Worm (Caenorhabditis elegans) whole organism, late embryonic: Measurements from ENCODE around the gene immp-2.
A peak's percentile ranks its signal among the peaks of the same experiment; 100 is the strongest.

Source experiments
- C08G9.2 ChIP-seq: sonication (generic microtip); optimal IDR thresholded peaks from 2 replicates; lab custom pipeline; 2016; ENCODE audit warnings: mild to moderate bottlenecking, missing genetic modification characterization, moderate library complexity, missing compliant biosample characterization
- K09A11.1 ChIP-seq: sonication (generic microtip); optimal IDR thresholded peaks from 2 replicates; lab custom pipeline; 2017; ENCODE audit warnings: antibody characterized with exemption, mild to moderate bottlenecking, missing genetic modification characterization, missing compliant biosample characterization; ENCODE audit not compliant: insufficient read depth
- T23F11.4 ChIP-seq: fragments of 200-800 bp; sonication (Bioruptor generic); optimal IDR thresholded peaks from 2 replicates; lab custom pipeline; 2018; ENCODE audit warnings: mild to moderate bottlenecking, missing genetic modification characterization, missing compliant biosample characterization
- ahr-1 ChIP-seq: sonication (generic microtip); optimal IDR thresholded peaks from 2 replicates; lab custom pipeline; 2016; ENCODE audit warnings: missing genetic modification characterization, missing compliant biosample characterization
- ceh-14 ChIP-seq: sonication (generic microtip); optimal IDR thresholded peaks from 2 replicates; lab custom pipeline; 2016; ENCODE audit warnings: missing genotype, missing genetic modification characterization, missing compliant biosample characterization
- ceh-30 ChIP-seq: fragments of 150-350 bp; optimal IDR thresholded peaks from 2 replicates; lab custom pipeline; 2014; ENCODE audit warnings: missing biosample characterization, missing genetic modification characterization
- ceh-31 ChIP-seq: sonication (generic microtip); optimal IDR thresholded peaks from 2 replicates; lab custom pipeline; 2016; ENCODE audit warnings: missing genetic modification characterization, missing compliant biosample characterization
- ceh-9 ChIP-seq: sonication (generic microtip); optimal IDR thresholded peaks from 2 replicates; lab custom pipeline; 2016; ENCODE audit warnings: mild to moderate bottlenecking, missing genetic modification characterization, inconsistent platforms, missing compliant biosample characterization
- che-1 ChIP-seq: sonication (generic microtip); optimal IDR thresholded peaks from 2 replicates; lab custom pipeline; 2016; ENCODE audit warnings: mild to moderate bottlenecking, missing genetic modification characterization, missing compliant biosample characterization
- dmd-4 ChIP-seq: sonication (generic microtip); optimal IDR thresholded peaks from 2 replicates; lab custom pipeline; 2016; ENCODE audit warnings: borderline replicate concordance, missing genetic modification characterization, missing compliant biosample characterization
- elt-2 ChIP-seq: sonication (generic microtip); optimal IDR thresholded peaks from 2 replicates; lab custom pipeline; 2016; ENCODE audit warnings: missing genetic modification reagents, missing genetic modification characterization, missing compliant biosample characterization
- fax-1 ChIP-seq: sonication (generic microtip); optimal IDR thresholded peaks from 2 replicates; lab custom pipeline; 2016; ENCODE audit warnings: missing genotype, missing genetic modification characterization, missing compliant biosample characterization
- fkh-10 ChIP-seq: fragments of 150-350 bp; optimal IDR thresholded peaks from 2 replicates; lab custom pipeline; 2014; ENCODE audit warnings: missing biosample characterization, missing genetic modification reagents, missing genetic modification characterization
- fkh-6 ChIP-seq: sonication (generic microtip); optimal IDR thresholded peaks from 2 replicates; lab custom pipeline; 2016; ENCODE audit warnings: missing genetic modification characterization, missing compliant biosample characterization
- gmeb-2 ChIP-seq: sonication (generic microtip); optimal IDR thresholded peaks from 2 replicates; lab custom pipeline; 2016; ENCODE audit warnings: missing genetic modification characterization, inconsistent platforms, missing compliant biosample characterization
- hlh-13 ChIP-seq: fragments of 200-800 bp; sonication (Bioruptor generic); optimal IDR thresholded peaks from 2 replicates; lab custom pipeline; 2018; ENCODE audit warnings: mild to moderate bottlenecking, missing genetic modification characterization, missing compliant biosample characterization
- hlh-15 ChIP-seq: sonication (generic microtip); optimal IDR thresholded peaks from 2 replicates; lab custom pipeline; 2016; ENCODE audit warnings: missing genetic modification characterization, missing compliant biosample characterization
- hlh-30 ChIP-seq: sonication (generic microtip); optimal IDR thresholded peaks from 2 replicates; lab custom pipeline; 2017; ENCODE audit warnings: antibody characterized with exemption, missing genetic modification characterization, missing compliant biosample characterization; ENCODE audit not compliant: insufficient read depth
- madf-2 ChIP-seq: sonication (generic microtip); optimal IDR thresholded peaks from 2 replicates; lab custom pipeline; 2017; ENCODE audit warnings: missing genetic modification characterization, missing compliant biosample characterization
- mec-3 ChIP-seq: sonication (generic microtip); optimal IDR thresholded peaks from 2 replicates; lab custom pipeline; 2016; ENCODE audit warnings: borderline replicate concordance, missing genetic modification characterization, missing compliant biosample characterization
- nfya-1 ChIP-seq: sonication (generic microtip); optimal IDR thresholded peaks from 2 replicates; lab custom pipeline; 2017; ENCODE audit warnings: missing genetic modification characterization, mild to moderate bottlenecking, missing compliant biosample characterization, antibody characterized with exemption, moderate library complexity
- nhr-11 ChIP-seq: fragments of 150-350 bp; optimal IDR thresholded peaks from 2 replicates; lab custom pipeline; 2014; ENCODE audit warnings: missing biosample characterization, missing genetic modification characterization
- nhr-232 ChIP-seq: sonication (generic microtip); optimal IDR thresholded peaks from 2 replicates; lab custom pipeline; 2016; ENCODE audit warnings: missing genetic modification characterization, missing compliant biosample characterization
- npax-4 ChIP-seq: sonication (generic microtip); optimal IDR thresholded peaks from 2 replicates; lab custom pipeline; 2016; ENCODE audit warnings: missing genetic modification characterization, missing compliant biosample characterization
- pax-1 ChIP-seq: fragments of 150-350 bp; optimal IDR thresholded peaks from 2 replicates; lab custom pipeline; 2014; ENCODE audit warnings: missing biosample characterization, missing genetic modification characterization
- pha-2 ChIP-seq: sonication (generic microtip); optimal IDR thresholded peaks from 2 replicates; lab custom pipeline; 2017; ENCODE audit warnings: mild to moderate bottlenecking, missing genetic modification characterization, missing compliant biosample characterization
- ref-2 ChIP-seq: sonication (generic microtip); optimal IDR thresholded peaks from 2 replicates; lab custom pipeline; 2016; ENCODE audit warnings: missing genetic modification characterization, missing compliant biosample characterization
- sox-4 ChIP-seq: sonication (generic microtip); optimal IDR thresholded peaks from 2 replicates; lab custom pipeline; 2017; ENCODE audit warnings: mild to moderate bottlenecking, missing genetic modification characterization, inconsistent platforms, missing compliant biosample characterization
- tbx-7 ChIP-seq: sonication (generic microtip); optimal IDR thresholded peaks from 2 replicates; lab custom pipeline; 2016; ENCODE audit warnings: missing genotype, missing genetic modification characterization, missing compliant biosample characterization
- unc-3 ChIP-seq, 2 experiments: fragments of 200-800 bp in 1 of 2; sonication (Bioruptor generic) in 1 of 2; sonication (generic microtip) in 1 of 2; conservative IDR thresholded peaks in 1 of 2; optimal IDR thresholded peaks in 1 of 2; 2 replicates each; pipeline versions ENCODE4 v1.3.6 to Lab custom; 2016 to 2022; ENCODE audit warnings: missing compliant biosample characterization in 2 of 2, missing genetic modification characterization in 2 of 2, missing genetic modification reagents in 1 of 2
- unc-86 ChIP-seq: sonication (generic microtip); optimal IDR thresholded peaks from 2 replicates; lab custom pipeline; 2016; ENCODE audit warnings: missing genetic modification characterization, missing compliant biosample characterization

Gene immp-2

ce11 chrIV:1038516-1038915 is 32.9 kb upstream of the immp-2 start:
- TF ChIP-seq mec-3 (tag; lab: Kevin White, UChicago) (no peak), unc-3 (GFP tag; conservative IDR thresholded peaks at IDR 0.05; lab: Robert Waterston, UW) (no peak), unc-3 (tag; optimal IDR thresholded peaks at IDR 0.05; lab: Kevin White, UChicago) (no peak), ceh-9 (no peak), C08G9.2 (tag; lab: Kevin White, UChicago) (no peak), dmd-4 (tag; lab: Kevin White, UChicago) (no peak), ahr-1 (tag; lab: Kevin White, UChicago) (no peak), che-1 (tag; lab: Kevin White, UChicago) (no peak), hlh-15 (tag; lab: Kevin White, UChicago) (no peak), tbx-7 (tag; lab: Kevin White, UChicago) (no peak), fax-1 (tag; lab: Kevin White, UChicago) (no peak)
- TF ChIP-seq, all 69 proteins: peak for 0

DNA sequence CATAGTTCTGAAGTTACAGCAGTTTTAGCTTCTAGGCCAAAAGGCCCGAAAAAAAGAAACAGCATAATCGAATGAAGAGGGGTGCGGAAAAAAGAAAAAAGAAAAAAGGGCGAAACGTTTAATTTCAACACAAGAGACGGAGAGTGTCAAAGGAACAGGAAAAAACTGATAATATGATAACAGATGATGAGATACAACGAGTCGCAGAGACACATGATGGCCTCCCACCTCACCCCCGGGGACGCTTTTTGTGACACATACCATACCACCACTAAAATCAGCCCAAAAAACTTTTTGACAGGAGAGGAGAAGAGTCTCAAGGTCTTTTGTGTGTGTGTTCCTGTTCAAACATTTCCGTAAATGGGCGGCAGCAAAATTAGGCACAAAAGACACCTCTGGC is 29.4 kb upstream of the immp-2 start:
- TF ChIP-seq nhr-11 (tag; lab: Kevin White, UChicago): no peak
- TF ChIP-seq elt-2: peak; percentile 45
- TF ChIP-seq hlh-13: no peak
- no peak for TF ChIP-seq madf-2 (tag; lab: Kevin White, UChicago)
- TF ChIP-seq fkh-10 (GFP tag; lab: Kevin White, UChicago): no peak
- TF ChIP-seq ahr-1 (tag; lab: Kevin White, UChicago): no peak
- TF ChIP-seq mec-3 (tag; lab: Kevin White, UChicago): no peak
- no peak for TF ChIP-seq nhr-232 (tag; lab: Kevin White, UChicago)
- TF ChIP-seq nfya-1 (tag; lab: Kevin White, UChicago): no peak

ce11 chrIV:1029939-1030338 is 24.3 kb upstream of the immp-2 start, which contains the start of gene abhd-14:
TSS of gene abhd-14 (minus strand) at chrIV:1030039.
- TF ChIP-seq fkh-6 (no peak), unc-86 (tag; lab: Kevin White, UChicago) (no peak)

- TF ChIP-seq pax-1 (no peak), pha-2 (tag; lab: Kevin White, UChicago) (no peak), ceh-31 (tag; lab: Kevin White, UChicago) (peak; percentile 9), ref-2 (tag; lab: Kevin White, UChicago) (peak; percentile 23), K09A11.1 (tag; lab: Kevin White, UChicago) (no peak), nfya-1 (tag; lab: Kevin White, UChicago) (no peak)
- TF ChIP-seq, all 69 proteins: peak for 2
These were observed 14.1 kb upstream of the immp-2 start for ce11 chrIV:1019801-1020200.

ce11 chrIV:1015430-1015829 is 9.8 kb upstream of the immp-2 start:
- TF ChIP-seq npax-4 (tag; lab: Kevin White, UChicago): no peak
- no peak for TF ChIP-seq fkh-6

- TF ChIP-seq madf-2 (tag; lab: Kevin White, UChicago) (no peak), ceh-30 (no peak), gmeb-2 (tag; lab: Kevin White, UChicago) (no peak), sox-4 (tag; lab: Kevin White, UChicago) (no peak), T23F11.4 (GFP tag; lab: Kevin White, UChicago) (no peak), ceh-14 (tag; lab: Kevin White, UChicago) (no peak), hlh-30 (tag; lab: Kevin White, UChicago) (no peak)
- TF ChIP-seq, all 69 proteins: peak for 0
These were observed 7.7 kb upstream of the immp-2 start for ce11 chrIV:1013233-1013798.
